Worm (Caenorhabditis elegans) whole organism, midembryonic: ENCODE measurements around the gene T05A8.7.

Source experiments
- T22C8.4 ChIP-seq: fragments of 200-800 bp; sonication (Bioruptor generic); IDR thresholded peaks from 2 replicates; pipeline ENCODE4 v1.3.6; 2022; ENCODE audit warnings: missing genetic modification characterization, missing compliant biosample characterization
- cog-1 ChIP-seq: sonication (generic microtip); optimal IDR thresholded peaks from 2 replicates; lab custom pipeline; 2016; ENCODE audit warnings: missing genetic modification characterization, missing compliant biosample characterization
- flt-1 ChIP-seq: fragments of 200-800 bp; sonication (Bioruptor generic); IDR thresholded peaks from 2 replicates; pipeline ENCODE4 v1.3.6; 2022; ENCODE audit warnings: missing genetic modification characterization, missing compliant biosample characterization
- klf-2 ChIP-seq: fragments of 200-800 bp; sonication (Bioruptor generic); conservative IDR thresholded peaks from 2 replicates; pipeline ENCODE4 v1.3.6; 2022; ENCODE audit warnings: missing genetic modification reagents, missing genetic modification characterization, missing compliant biosample characterization
- med-1 ChIP-seq: sonication (generic microtip); optimal IDR thresholded peaks from 2 replicates; lab custom pipeline; 2017; ENCODE audit warnings: missing genetic modification characterization, mild to moderate bottlenecking, missing compliant biosample characterization, antibody characterized with exemption, missing genetic modification reagents; ENCODE audit not compliant: insufficient read depth
- ref-1 ChIP-seq: fragments of 200-800 bp; sonication (Bioruptor generic); conservative IDR thresholded peaks from 2 replicates; pipeline ENCODE4 v1.3.6; 2022; ENCODE audit warnings: missing genetic modification reagents, missing genetic modification characterization, missing compliant biosample characterization
- tab-1 ChIP-seq: fragments of 200-800 bp; sonication (Bioruptor generic); IDR thresholded peaks from 2 replicates; pipeline ENCODE4 v1.3.6; 2022; ENCODE audit warnings: missing genetic modification characterization, missing compliant biosample characterization
- ztf-23 ChIP-seq: fragments of 200-800 bp; sonication (Bioruptor generic); IDR thresholded peaks from 2 replicates; pipeline ENCODE4 v1.3.6; 2022; ENCODE audit warnings: missing genetic modification reagents, missing genetic modification characterization, missing compliant biosample characterization
- ztf-29 ChIP-seq: fragments of 200-800 bp; sonication (Bioruptor generic); IDR thresholded peaks from 2 replicates; pipeline ENCODE4 v1.3.6; 2022; ENCODE audit warnings: missing genetic modification reagents, missing genetic modification characterization, missing compliant biosample characterization

DNA sequence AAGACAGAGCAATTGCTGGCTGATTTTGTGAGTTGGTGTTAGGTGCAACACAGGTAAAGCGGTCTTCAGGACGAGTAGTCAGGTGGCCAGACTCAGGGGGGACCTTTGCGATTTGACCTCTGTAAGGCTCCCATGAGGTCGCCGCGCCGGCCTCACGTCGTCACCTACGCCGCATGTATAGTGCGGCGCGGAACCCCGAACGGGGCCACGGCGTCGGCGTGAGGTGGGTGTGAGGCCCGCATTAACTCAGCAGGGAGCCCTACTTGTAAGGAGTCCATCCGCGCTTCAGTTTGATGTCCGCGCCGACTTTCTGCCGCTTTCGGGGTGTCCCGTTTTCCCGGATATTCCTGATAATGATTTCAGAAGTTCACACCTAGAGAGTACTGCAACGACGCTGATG lies 12.4 kb upstream of the T05A8.7 start:
- TF ChIP-seq cog-1 (tag; lab: Kevin White, UChicago): no peak
- TF ChIP-seq ztf-23 (GFP tag; lab: Robert Waterston, UW): no peak
- TF ChIP-seq klf-2: no peak
- TF ChIP-seq T22C8.4 (GFP tag; lab: Robert Waterston, UW): no peak
- TF ChIP-seq tab-1 (GFP tag; lab: Robert Waterston, UW): no peak
- TF ChIP-seq flt-1: no peak
- TF ChIP-seq med-1: no peak
- no peak for TF ChIP-seq ztf-29
- TF ChIP-seq ref-1: no peak
